Fruit fly (Drosophila melanogaster) whole organism, embryonic: ENCODE data around the gene scw.

Experiments
- CG10147 ChIP-seq: fragments of 200-800 bp; sonication (Bioruptor generic); optimal IDR thresholded peaks from 2 replicates; lab custom pipeline; 2019; ENCODE audit warnings: missing biosample characterization, mild to moderate bottlenecking, missing genetic modification characterization, moderate library complexity
- CG4730 ChIP-seq: fragments of 200-800 bp; sonication (Bioruptor generic); IDR thresholded peaks from 2 replicates; pipeline ENCODE4 v1.3.6; 2022; ENCODE audit warnings: missing biosample characterization, missing genetic modification characterization
- CG5180 ChIP-seq: fragments of 200-800 bp; sonication (Bioruptor generic); optimal IDR thresholded peaks from 3 replicates; lab custom pipeline; 2017; ENCODE audit warnings: missing biosample characterization, missing genetic modification characterization, mild to moderate bottlenecking, moderate library complexity, missing genetic modification reagents
- Dfd ChIP-seq, 2 experiments: fragments of >200 bp; optimal IDR thresholded peaks; 2 replicates each; lab custom pipeline; 2017; ENCODE audit warnings: missing biosample characterization in 2 of 2, missing genetic modification characterization in 2 of 2
- Drgx ChIP-seq: fragments of 200-800 bp; sonication (Bioruptor generic); IDR thresholded peaks from 2 replicates; pipeline ENCODE4 v1.3.6; 2022; ENCODE audit warnings: missing biosample characterization, missing genetic modification characterization
- HmgZ ChIP-seq: fragments of 200-800 bp; sonication (Bioruptor generic); optimal IDR thresholded peaks from 2 replicates; lab custom pipeline; 2018; ENCODE audit warnings: missing biosample characterization, mild to moderate bottlenecking, missing genetic modification characterization
- Lim3 ChIP-seq: fragments of 200-800 bp; sonication (Bioruptor generic); IDR thresholded peaks from 2 replicates; pipeline ENCODE4 v1.3.6; 2022; ENCODE audit warnings: missing biosample characterization, missing genetic modification characterization
- Lpt ChIP-seq: fragments of >200 bp; optimal IDR thresholded peaks from 2 replicates; lab custom pipeline; 2018; ENCODE audit warnings: missing biosample characterization, missing genetic modification characterization
- NfI ChIP-seq: fragments of 200-800 bp; sonication (Bioruptor generic); optimal IDR thresholded peaks from 3 replicates; lab custom pipeline; 2018; ENCODE audit warnings: missing biosample characterization, mild to moderate bottlenecking, missing genetic modification characterization, moderate library complexity
- en ChIP-seq: fragments of 200-800 bp; sonication (Bioruptor generic); optimal IDR thresholded peaks from 2 replicates; lab custom pipeline; 2016; ENCODE audit warnings: missing biosample characterization, missing genetic modification characterization
- psq ChIP-seq: fragments of 200-800 bp; sonication (Bioruptor generic); optimal IDR thresholded peaks from 2 replicates; lab custom pipeline; 2017; ENCODE audit warnings: missing biosample characterization, missing genetic modification characterization
- tio ChIP-seq: fragments of 200-800 bp; sonication (Bioruptor generic); optimal IDR thresholded peaks from 2 replicates; lab custom pipeline; 2017; ENCODE audit warnings: missing biosample characterization, missing genetic modification characterization, inconsistent platforms

DNA sequence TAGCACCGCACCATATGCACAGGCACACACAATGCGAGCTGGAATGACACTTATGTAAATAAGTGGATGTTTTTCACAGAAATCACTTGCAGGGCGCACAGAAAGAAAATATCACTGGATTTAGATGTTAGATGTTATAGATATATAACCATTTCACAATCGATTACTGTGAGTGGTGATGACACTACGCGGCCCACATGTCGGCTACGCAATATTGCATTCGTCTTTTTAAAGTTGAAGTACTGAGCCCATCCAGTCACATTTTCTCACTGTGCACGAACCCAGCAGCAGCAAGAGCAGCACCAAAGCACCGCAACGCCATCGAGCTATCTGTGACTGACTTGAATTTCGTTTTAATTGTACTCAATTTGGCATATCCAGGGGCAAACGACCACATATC, 21.7 kb upstream of the scw start:
- TF ChIP-seq Dfd (GFP tag; optimal IDR thresholded peaks at IDR 0.05; lab: Kevin White, UChicago): no peak
- TF ChIP-seq CG10147 (GFP tag; lab: Kevin White, UChicago): no peak
- no peak for TF ChIP-seq psq (GFP tag; lab: Kevin White, UChicago)
- no peak for TF ChIP-seq Lim3 (GFP tag; lab: Robert Waterston, UW)
- no peak for TF ChIP-seq NfI (GFP tag; lab: Kevin White, UChicago)
- no peak for TF ChIP-seq Lpt (GFP tag; lab: Kevin White, UChicago)
- no peak for TF ChIP-seq CG5180 (GFP tag; lab: Kevin White, UChicago)
- no peak for TF ChIP-seq HmgZ (tag; lab: Kevin White, UChicago)
- TF ChIP-seq Drgx (GFP tag; lab: Robert Waterston, UW): no peak
- no peak for TF ChIP-seq en (GFP tag; lab: Kevin White, UChicago)
- TF ChIP-seq CG4730: no peak
- TF ChIP-seq tio: no peak
